Fruit fly (Drosophila melanogaster) whole organism, embryonic: ENCODE data around the gene Ogdh.

Source experiments
- B-H2 ChIP-seq: fragments of 200-800 bp; sonication (Bioruptor generic); optimal IDR thresholded peaks from 2 replicates; lab custom pipeline; 2018; ENCODE audit warnings: missing biosample characterization, mild to moderate bottlenecking, missing genetic modification characterization
- CG10462 ChIP-seq: fragments of 200-800 bp; sonication (Bioruptor generic); optimal IDR thresholded peaks from 2 replicates; lab custom pipeline; 2016; ENCODE audit warnings: missing biosample characterization, missing genetic modification characterization
- CG11560 ChIP-seq: fragments of 200-800 bp; sonication (Bioruptor generic); IDR thresholded peaks from 3 replicates; pipeline ENCODE4 v1.3.6; 2022; ENCODE audit warnings: missing biosample characterization, missing genetic modification characterization
- CG12659 ChIP-seq: fragments of 200-800 bp; sonication (Bioruptor generic); optimal IDR thresholded peaks from 3 replicates; lab custom pipeline; 2017; ENCODE audit warnings: mild to moderate bottlenecking, missing biosample characterization, missing genetic modification reagents, missing genetic modification characterization
- CG12942 ChIP-seq: fragments of 200-800 bp; sonication (Bioruptor generic); optimal IDR thresholded peaks from 3 replicates; lab custom pipeline; 2016; ENCODE audit warnings: missing biosample characterization, missing genetic modification characterization
- CG14441 ChIP-seq: fragments of 200-800 bp; sonication (Bioruptor generic); IDR thresholded peaks from 2 replicates; pipeline ENCODE4 v1.3.6; 2022; ENCODE audit warnings: missing biosample characterization, missing genetic modification characterization
- CG14710 ChIP-seq: fragments of 200-800 bp; sonication (Bioruptor generic); optimal IDR thresholded peaks from 3 replicates; lab custom pipeline; 2019; ENCODE audit warnings: missing biosample characterization, mild to moderate bottlenecking, missing genetic modification characterization, moderate library complexity
- CG15269 ChIP-seq: fragments of 200-800 bp; sonication (Bioruptor generic); optimal IDR thresholded peaks from 2 replicates; lab custom pipeline; 2018; ENCODE audit warnings: missing biosample characterization, mild to moderate bottlenecking, missing genetic modification characterization, moderate library complexity
- CG1602 ChIP-seq: fragments of 200-800 bp; sonication (Bioruptor generic); optimal IDR thresholded peaks from 3 replicates; lab custom pipeline; 2016; ENCODE audit warnings: missing biosample characterization, missing genetic modification characterization
- CG1647 ChIP-seq: fragments of 200-800 bp; sonication (Bioruptor generic); optimal IDR thresholded peaks from 3 replicates; lab custom pipeline; 2016; ENCODE audit warnings: missing biosample characterization, missing genetic modification characterization
- CG17802 ChIP-seq: fragments of 200-800 bp; sonication (Bioruptor generic); optimal IDR thresholded peaks from 2 replicates; lab custom pipeline; 2018; ENCODE audit warnings: missing biosample characterization, mild to moderate bottlenecking, missing genetic modification characterization, moderate library complexity
- CG42726 ChIP-seq: fragments of 200-800 bp; sonication (Bioruptor generic); IDR thresholded peaks from 2 replicates; pipeline ENCODE4 v1.3.6; 2022; ENCODE audit warnings: missing biosample characterization, missing genetic modification characterization; ENCODE audit not compliant: partially characterized antibody
- CG4328 ChIP-seq: fragments of 200-800 bp; sonication (Bioruptor generic); optimal IDR thresholded peaks from 3 replicates; lab custom pipeline; 2017; ENCODE audit warnings: missing biosample characterization, missing genetic modification reagents, missing genetic modification characterization
- CG4617 ChIP-seq: fragments of 200-800 bp; sonication (Bioruptor generic); optimal IDR thresholded peaks from 3 replicates; lab custom pipeline; 2016; ENCODE audit warnings: missing biosample characterization, missing genetic modification characterization, borderline replicate concordance
- CG5953 ChIP-seq: fragments of 200-800 bp; sonication (Bioruptor generic); IDR thresholded peaks from 2 replicates; pipeline ENCODE4 v1.3.6; 2022; ENCODE audit warnings: missing biosample characterization, missing genetic modification characterization
- CG6683 ChIP-seq: fragments of 200-800 bp; sonication (Bioruptor generic); optimal IDR thresholded peaks from 2 replicates; lab custom pipeline; 2017; ENCODE audit warnings: missing biosample characterization, mild to moderate bottlenecking, missing genetic modification characterization, missing genetic modification reagents
- CG7928 ChIP-seq: fragments of 200-800 bp; sonication (Bioruptor generic); optimal IDR thresholded peaks from 2 replicates; lab custom pipeline; 2017; ENCODE audit warnings: missing biosample characterization, mild to moderate bottlenecking, missing genetic modification characterization
- CG8944 ChIP-seq: fragments of 200-800 bp; sonication (Bioruptor generic); optimal IDR thresholded peaks from 3 replicates; lab custom pipeline; 2016; ENCODE audit warnings: missing biosample characterization, missing genetic modification characterization
- CG9817 ChIP-seq: fragments of 200-800 bp; sonication (Bioruptor generic); optimal IDR thresholded peaks from 2 replicates; lab custom pipeline; 2018; ENCODE audit warnings: missing biosample characterization, mild to moderate bottlenecking, missing genetic modification characterization, moderate library complexity
- E2f1 ChIP-seq: fragments of 200-800 bp; sonication (Bioruptor generic); IDR thresholded peaks from 2 replicates; pipeline ENCODE4 v1.3.6; 2022; ENCODE audit warnings: missing biosample characterization, missing genetic modification characterization
- Gug ChIP-seq: fragments of 200-800 bp; sonication (Bioruptor generic); IDR thresholded peaks from 4 replicates; pipeline ENCODE4 v1.3.6; 2022; ENCODE audit warnings: missing biosample characterization, missing genetic modification characterization
- HmgZ ChIP-seq: fragments of 200-800 bp; sonication (Bioruptor generic); optimal IDR thresholded peaks from 2 replicates; lab custom pipeline; 2018; ENCODE audit warnings: missing biosample characterization, mild to moderate bottlenecking, missing genetic modification characterization
- Lhr ChIP-seq: fragments of 200-800 bp; sonication (Bioruptor generic); optimal IDR thresholded peaks from 3 replicates; lab custom pipeline; 2017; ENCODE audit warnings: mild to moderate bottlenecking, missing biosample characterization, missing genetic modification reagents, missing genetic modification characterization
- Nf-YB ChIP-seq: fragments of 200-800 bp; sonication (Bioruptor generic); optimal IDR thresholded peaks from 3 replicates; lab custom pipeline; 2019; ENCODE audit warnings: missing biosample characterization, mild to moderate bottlenecking, missing genetic modification characterization, moderate library complexity
- Ptx1 ChIP-seq: fragments of 200-800 bp; sonication (Bioruptor generic); IDR thresholded peaks from 2 replicates; pipeline ENCODE4 v1.3.6; 2022; ENCODE audit warnings: missing biosample characterization, missing genetic modification characterization
- Sox102F ChIP-seq: fragments of 200-800 bp; sonication (Bioruptor generic); optimal IDR thresholded peaks from 2 replicates; lab custom pipeline; 2018; ENCODE audit warnings: missing biosample characterization, mild to moderate bottlenecking, missing genetic modification characterization, moderate library complexity
- Vsx1 ChIP-seq: fragments of 200-800 bp; sonication (Bioruptor generic); optimal IDR thresholded peaks from 2 replicates; lab custom pipeline; 2017; ENCODE audit warnings: missing biosample characterization, mild to moderate bottlenecking, missing genetic modification characterization, missing genetic modification reagents
- amos ChIP-seq: fragments of 200-800 bp; sonication (Bioruptor generic); IDR thresholded peaks from 2 replicates; pipeline ENCODE4 v1.3.6; 2022; ENCODE audit warnings: missing biosample characterization, missing genetic modification characterization; ENCODE audit not compliant: partially characterized antibody
- bigmax ChIP-seq: fragments of 200-800 bp; sonication (Bioruptor generic); optimal IDR thresholded peaks from 2 replicates; lab custom pipeline; 2018; ENCODE audit warnings: missing biosample characterization, mild to moderate bottlenecking, missing genetic modification characterization
- cad ChIP-seq: fragments of >200 bp; optimal IDR thresholded peaks from 2 replicates; lab custom pipeline; 2017; ENCODE audit warnings: missing biosample characterization, missing genetic modification characterization
- caup ChIP-seq: fragments of 200-800 bp; sonication (Bioruptor generic); optimal IDR thresholded peaks from 3 replicates; lab custom pipeline; 2017; ENCODE audit warnings: missing biosample characterization, mild to moderate bottlenecking, missing genetic modification characterization, moderate library complexity; ENCODE audit not compliant: severe bottlenecking
- chinmo ChIP-seq: fragments of 200-800 bp; sonication (Bioruptor generic); IDR thresholded peaks from 4 replicates; pipeline ENCODE4 v1.3.6; 2022; ENCODE audit warnings: missing biosample characterization, missing genetic modification characterization; ENCODE audit not compliant: partially characterized antibody
- ci ChIP-seq: fragments of 200-800 bp; sonication (Bioruptor generic); IDR thresholded peaks from 3 replicates; pipeline ENCODE4 v1.3.6; 2022; ENCODE audit warnings: missing biosample characterization, missing genetic modification characterization
- disco-r ChIP-seq: fragments of 200-800 bp; sonication (Bioruptor generic); optimal IDR thresholded peaks from 2 replicates; lab custom pipeline; 2016; ENCODE audit warnings: missing biosample characterization, missing genetic modification characterization
- dysf ChIP-seq: fragments of 200-800 bp; sonication (Bioruptor generic); IDR thresholded peaks from 3 replicates; pipeline ENCODE4 v1.3.6; 2022; ENCODE audit warnings: missing biosample characterization, missing genetic modification characterization
- eve ChIP-seq, 2 experiments: fragments of >200 bp; optimal IDR thresholded peaks; 2 replicates each; lab custom pipeline; 2017; ENCODE audit warnings: missing biosample characterization in 2 of 2, missing genetic modification characterization in 2 of 2
- fd3F ChIP-seq: fragments of 200-800 bp; sonication (Bioruptor generic); optimal IDR thresholded peaks from 2 replicates; lab custom pipeline; 2018; ENCODE audit warnings: missing biosample characterization, mild to moderate bottlenecking, missing genetic modification characterization, moderate library complexity
- grn ChIP-seq: fragments of 200-800 bp; sonication (Bioruptor generic); optimal IDR thresholded peaks from 3 replicates; lab custom pipeline; 2017; ENCODE audit warnings: missing biosample characterization, missing genetic modification characterization
- gt ChIP-seq: fragments of 200-800 bp; sonication (Bioruptor generic); IDR thresholded peaks from 2 replicates; pipeline ENCODE4 v1.3.6; 2022; ENCODE audit warnings: missing biosample characterization, missing genetic modification characterization
- jing ChIP-seq: fragments of 200-800 bp; sonication (Bioruptor generic); optimal IDR thresholded peaks from 2 replicates; lab custom pipeline; 2018; ENCODE audit warnings: missing biosample characterization, mild to moderate bottlenecking, missing genetic modification characterization
- lbe ChIP-seq: fragments of 200-800 bp; sonication (Bioruptor generic); optimal IDR thresholded peaks from 2 replicates; lab custom pipeline; 2016; ENCODE audit warnings: missing biosample characterization, mild to moderate bottlenecking, missing genetic modification characterization
- lov ChIP-seq, 2 experiments: fragments of 200-800 bp in 1 of 2; fragments of >200 bp in 1 of 2; sonication (Bioruptor generic) in 1 of 2; IDR thresholded peaks in 1 of 2; optimal IDR thresholded peaks in 1 of 2; 2 replicates in 1 of 2; 3 replicates in 1 of 2; pipeline versions ENCODE4 v1.3.6 to Lab custom; 2017 to 2022; ENCODE audit warnings: missing biosample characterization in 1 of 2, missing genetic modification characterization in 1 of 2
- pfk ChIP-seq: fragments of 200-800 bp; sonication (Bioruptor generic); optimal IDR thresholded peaks from 2 replicates; lab custom pipeline; 2018; ENCODE audit warnings: missing biosample characterization, mild to moderate bottlenecking, missing genetic modification characterization, moderate library complexity
- repo ChIP-seq: fragments of 200-800 bp; sonication (Bioruptor generic); optimal IDR thresholded peaks from 2 replicates; lab custom pipeline; 2016; ENCODE audit warnings: missing biosample characterization, missing genetic modification characterization
- row ChIP-seq: fragments of 200-800 bp; sonication (Bioruptor generic); IDR thresholded peaks from 3 replicates; pipeline ENCODE4 v1.3.6; 2022; ENCODE audit warnings: missing biosample characterization, missing genetic modification characterization
- tll ChIP-seq, 2 experiments: fragments of 200-800 bp in 1 of 2; fragments of >200 bp in 1 of 2; sonication (Bioruptor generic) in 1 of 2; optimal IDR thresholded peaks; 2 replicates each; lab custom pipeline; 2017 to 2019; ENCODE audit warnings: missing biosample characterization in 2 of 2, missing genetic modification characterization in 2 of 2, mild to moderate bottlenecking in 1 of 2, moderate library complexity in 1 of 2
- tna ChIP-seq: fragments of 200-800 bp; sonication (Bioruptor generic); IDR thresholded peaks from 2 replicates; pipeline ENCODE4 v1.3.6; 2022; ENCODE audit warnings: missing biosample characterization, missing genetic modification characterization; ENCODE audit not compliant: partially characterized antibody

Gene Ogdh

dm6 chr3L:16975638-16976528, 21.3 kb downstream of the Ogdh start (continued):
- TF ChIP-seq amos (peak; percentile 28; the same call in 1 of the 2 replicates), CG15269 (no peak), disco-r (GFP tag; lab: Kevin White, UChicago) (no peak), tna (GFP tag; lab: Robert Waterston, UW) (0 out of 2 replicates have a peak, but pooled peaks have one; percentile 25), CG4328 (GFP tag; lab: Kevin White, UChicago) (no peak), CG1647 (GFP tag; lab: Kevin White, UChicago) (no peak), CG14441 (GFP tag; lab: Robert Waterston, UW) (no peak), CG6683 (GFP tag; lab: Kevin White, UChicago) (no peak), gt (GFP tag; lab: Robert Waterston, UW) (no peak), CG42726 (GFP tag; lab: Robert Waterston, UW) (0 out of 2 replicates have a peak, but pooled peaks have one; percentile 14), CG8944 (no peak), dysf (no peak), CG10462 (GFP tag; lab: Kevin White, UChicago) (no peak), ci (GFP tag; lab: Robert Waterston, UW) (peak; percentile 73; the same call in 2 of the 3 replicates), B-H2 (GFP tag; lab: Kevin White, UChicago) (no peak), Gug (no peak), bigmax (no peak), fd3F (GFP tag; lab: Kevin White, UChicago) (no peak), CG1602 (GFP tag; lab: Kevin White, UChicago) (peak; percentile 8), CG11560 (tag; lab: Robert Waterston, UW) (no peak), row (GFP tag; lab: Robert Waterston, UW) (no peak), Vsx1 (GFP tag; lab: Kevin White, UChicago) (no peak), caup (GFP tag; lab: Kevin White, UChicago) (no peak), CG14710 (peak; percentile 38), eve (GFP tag; optimal IDR thresholded peaks at IDR 0.05; lab: Kevin White, UChicago) (peak in 1 of 2 experiments; percentile 59), HmgZ (tag; lab: Kevin White, UChicago) (no peak), CG12659 (GFP tag; lab: Kevin White, UChicago) (no peak), CG7928 (GFP tag; lab: Kevin White, UChicago) (no peak), Lhr (GFP tag; lab: Kevin White, UChicago) (no peak), lov (optimal IDR thresholded peaks at IDR 0.05; lab: Kevin White, UChicago) (no peak), lov (GFP tag; IDR thresholded peaks at IDR 0.05; lab: Robert Waterston, UW) (0 out of 3 replicates have a peak, but pooled peaks have one; percentile 52), Ptx1 (GFP tag; lab: Robert Waterston, UW) (no peak), grn (GFP tag; lab: Kevin White, UChicago) (no peak), repo (no peak), CG12942 (GFP tag; lab: Kevin White, UChicago) (no peak), CG4617 (no peak), Sox102F (GFP tag; lab: Kevin White, UChicago) (no peak), E2f1 (no peak), lbe (GFP tag; lab: Kevin White, UChicago) (no peak), CG17802 (no peak), Nf-YB (GFP tag; lab: Kevin White, UChicago) (no peak), jing (no peak), cad (GFP tag; lab: Kevin White, UChicago) (no peak), tll (GFP tag; optimal IDR thresholded peaks at IDR 0.05; lab: Kevin White, UChicago) (no peak), pfk (no peak), CG5953 (GFP tag; lab: Robert Waterston, UW) (peak; percentile 37; the same call in 1 of the 2 replicates), CG9817 (tag; lab: Kevin White, UChicago) (no peak), chinmo (peak; percentile 86; the same call in 2 of the 4 replicates)
